Fruit fly (Drosophila melanogaster) whole organism, embryonic: ENCODE measurements around the gene Gr5a.

Experiments
- CG10321 ChIP-seq: fragments of 200-800 bp; sonication (Bioruptor generic); IDR thresholded peaks from 2 replicates; pipeline ENCODE4 v1.3.6; 2022; ENCODE audit warnings: missing biosample characterization, missing genetic modification characterization
- CG10431 ChIP-seq: fragments of 200-800 bp; sonication (Bioruptor generic); optimal IDR thresholded peaks from 3 replicates; lab custom pipeline; 2018; ENCODE audit warnings: missing biosample characterization, mild to moderate bottlenecking, missing genetic modification characterization
- CG11560 ChIP-seq: fragments of 200-800 bp; sonication (Bioruptor generic); IDR thresholded peaks from 3 replicates; pipeline ENCODE4 v1.3.6; 2022; ENCODE audit warnings: missing biosample characterization, missing genetic modification characterization
- CG12155 ChIP-seq: fragments of 200-800 bp; sonication (Bioruptor generic); optimal IDR thresholded peaks from 3 replicates; lab custom pipeline; 2016; ENCODE audit warnings: missing biosample characterization, missing genetic modification characterization
- CG12744 ChIP-seq: fragments of 200-800 bp; sonication (Bioruptor generic); optimal IDR thresholded peaks from 2 replicates; lab custom pipeline; 2016; ENCODE audit warnings: missing biosample characterization, missing genetic modification characterization
- CG12942 ChIP-seq: fragments of 200-800 bp; sonication (Bioruptor generic); optimal IDR thresholded peaks from 3 replicates; lab custom pipeline; 2016; ENCODE audit warnings: missing biosample characterization, missing genetic modification characterization
- CG14667 ChIP-seq: fragments of 200-800 bp; sonication (Bioruptor generic); IDR thresholded peaks from 2 replicates; pipeline ENCODE4 v1.3.6; 2022; ENCODE audit warnings: missing biosample characterization, missing genetic modification characterization
- CG14860 ChIP-seq: fragments of 200-800 bp; sonication (Bioruptor generic); IDR thresholded peaks from 3 replicates; pipeline ENCODE4 v1.3.6; 2022; ENCODE audit warnings: missing biosample characterization, missing genetic modification characterization; ENCODE audit not compliant: partially characterized antibody
- CG1603 ChIP-seq: fragments of 200-800 bp; sonication (Bioruptor generic); optimal IDR thresholded peaks from 2 replicates; lab custom pipeline; 2019; ENCODE audit warnings: missing biosample characterization, mild to moderate bottlenecking, missing genetic modification characterization, moderate library complexity
- CG17829 ChIP-seq: fragments of 200-800 bp; optimal IDR thresholded peaks from 2 replicates; lab custom pipeline; 2019; ENCODE audit warnings: missing biosample characterization, mild to moderate bottlenecking, missing genetic modification characterization, moderate library complexity
- CG1832 ChIP-seq: fragments of 200-800 bp; sonication (Bioruptor generic); optimal IDR thresholded peaks from 2 replicates; lab custom pipeline; 2017; ENCODE audit warnings: missing biosample characterization, mild to moderate bottlenecking, missing genetic modification characterization, inconsistent platforms
- CG2889 ChIP-seq: fragments of 200-800 bp; sonication (Bioruptor generic); IDR thresholded peaks from 3 replicates; pipeline ENCODE4 v1.3.6; 2022; ENCODE audit warnings: missing biosample characterization, missing genetic modification characterization
- CG31224 ChIP-seq: fragments of 200-800 bp; sonication (Bioruptor generic); IDR thresholded peaks from 2 replicates; pipeline ENCODE4 v1.3.6; 2022; ENCODE audit warnings: missing biosample characterization, missing genetic modification characterization
- CG32772 ChIP-seq: fragments of 200-800 bp; sonication (Bioruptor generic); IDR thresholded peaks from 2 replicates; pipeline ENCODE4 v1.3.6; 2022; ENCODE audit warnings: missing biosample characterization, missing genetic modification characterization
- CG3281 ChIP-seq: fragments of 200-800 bp; sonication (Bioruptor generic); optimal IDR thresholded peaks from 3 replicates; lab custom pipeline; 2017; ENCODE audit warnings: missing biosample characterization, mild to moderate bottlenecking, missing genetic modification characterization
- CG3847 ChIP-seq: fragments of 200-800 bp; sonication (Bioruptor generic); IDR thresholded peaks from 2 replicates; pipeline ENCODE4 v1.3.6; 2022; ENCODE audit warnings: missing biosample characterization, missing genetic modification characterization
- CG5180 ChIP-seq: fragments of 200-800 bp; sonication (Bioruptor generic); optimal IDR thresholded peaks from 3 replicates; lab custom pipeline; 2017; ENCODE audit warnings: missing biosample characterization, missing genetic modification characterization, mild to moderate bottlenecking, moderate library complexity, missing genetic modification reagents
- CG6254 ChIP-seq: fragments of 200-800 bp; sonication (Bioruptor generic); optimal IDR thresholded peaks from 3 replicates; lab custom pipeline; 2017; ENCODE audit warnings: mild to moderate bottlenecking, missing biosample characterization, missing genetic modification reagents, missing genetic modification characterization
- CG8924 ChIP-seq: fragments of 200-800 bp; optimal IDR thresholded peaks from 3 replicates; lab custom pipeline; 2019; ENCODE audit warnings: missing biosample characterization, mild to moderate bottlenecking, missing genetic modification characterization, moderate library complexity
- Gug ChIP-seq: fragments of 200-800 bp; sonication (Bioruptor generic); IDR thresholded peaks from 4 replicates; pipeline ENCODE4 v1.3.6; 2022; ENCODE audit warnings: missing biosample characterization, missing genetic modification characterization
- HmgD ChIP-seq: fragments of 200-800 bp; sonication (Bioruptor generic); optimal IDR thresholded peaks from 3 replicates; lab custom pipeline; 2016; ENCODE audit warnings: missing biosample characterization, missing genetic modification characterization
- Hr39 ChIP-seq: fragments of >200 bp; optimal IDR thresholded peaks from 2 replicates; lab custom pipeline; 2017
- MTF-1 ChIP-seq: fragments of 200-800 bp; sonication (Bioruptor generic); optimal IDR thresholded peaks from 2 replicates; lab custom pipeline; 2018; ENCODE audit warnings: missing biosample characterization, mild to moderate bottlenecking, missing genetic modification characterization, borderline replicate concordance
- Neu2 ChIP-seq: fragments of 200-800 bp; sonication (Bioruptor generic); optimal IDR thresholded peaks from 3 replicates; lab custom pipeline; 2016; ENCODE audit warnings: missing biosample characterization, missing genetic modification characterization, borderline replicate concordance
- Oaz ChIP-seq: fragments of 200-800 bp; sonication (Bioruptor generic); IDR thresholded peaks from 2 replicates; pipeline ENCODE4 v1.3.6; 2022; ENCODE audit warnings: missing biosample characterization, missing genetic modification characterization
- Opbp ChIP-seq: fragments of 200-800 bp; sonication (Bioruptor generic); IDR thresholded peaks from 3 replicates; pipeline ENCODE4 v1.3.6; 2022; ENCODE audit warnings: missing biosample characterization, missing genetic modification characterization; ENCODE audit not compliant: partially characterized antibody
- Optix ChIP-seq: fragments of 200-800 bp; sonication (Bioruptor generic); IDR thresholded peaks from 3 replicates; pipeline ENCODE4 v1.3.6; 2022; ENCODE audit warnings: missing biosample characterization, missing genetic modification characterization
- Sox100B ChIP-seq: fragments of 200-800 bp; sonication (Bioruptor generic); optimal IDR thresholded peaks from 3 replicates; lab custom pipeline; 2018; ENCODE audit warnings: missing biosample characterization, mild to moderate bottlenecking, missing genetic modification characterization
- Trl ChIP-seq, 3 experiments: fragments of >200 bp in 2 of 3; fragments of 200-800 bp in 1 of 3; sonication (Bioruptor generic) in 1 of 3; optimal IDR thresholded peaks; 2 replicates in 1 of 3; 3 replicates in 2 of 3; lab custom pipeline; 2016 to 2017; ENCODE audit warnings: missing biosample characterization in 1 of 3, missing genetic modification characterization in 1 of 3
- ara ChIP-seq: fragments of 200-800 bp; sonication (Bioruptor generic); IDR thresholded peaks from 2 replicates; pipeline ENCODE4 v1.3.6; 2022; ENCODE audit warnings: missing biosample characterization, missing genetic modification characterization
- cas ChIP-seq: fragments of 200-800 bp; sonication (Bioruptor generic); IDR thresholded peaks from 2 replicates; pipeline ENCODE4 v1.3.6; 2022; ENCODE audit warnings: missing biosample characterization, missing genetic modification characterization
- chn ChIP-seq: fragments of 200-800 bp; sonication (Bioruptor generic); optimal IDR thresholded peaks from 2 replicates; lab custom pipeline; 2016; ENCODE audit warnings: missing biosample characterization, missing genetic modification characterization
- crc ChIP-seq: fragments of 200-800 bp; sonication (Bioruptor generic); optimal IDR thresholded peaks from 2 replicates; lab custom pipeline; 2016; ENCODE audit warnings: missing biosample characterization, missing genetic modification characterization
- dimm ChIP-seq: fragments of 200-800 bp; sonication (Bioruptor generic); IDR thresholded peaks from 2 replicates; pipeline ENCODE4 v1.3.6; 2022; ENCODE audit warnings: missing biosample characterization, missing genetic modification characterization
- fd102C ChIP-seq: fragments of 200-800 bp; sonication (Bioruptor generic); optimal IDR thresholded peaks from 2 replicates; lab custom pipeline; 2018; ENCODE audit warnings: missing biosample characterization, mild to moderate bottlenecking, missing genetic modification characterization, moderate library complexity
- gce ChIP-seq: fragments of 200-800 bp; sonication (Bioruptor generic); IDR thresholded peaks from 3 replicates; pipeline ENCODE4 v1.3.6; 2022; ENCODE audit warnings: missing biosample characterization, missing genetic modification characterization
- grau ChIP-seq: fragments of 200-800 bp; optimal IDR thresholded peaks from 3 replicates; lab custom pipeline; 2019; ENCODE audit warnings: missing biosample characterization, mild to moderate bottlenecking, missing genetic modification characterization, moderate library complexity
- her ChIP-seq: fragments of 200-800 bp; sonication (Bioruptor generic); optimal IDR thresholded peaks from 2 replicates; lab custom pipeline; 2016; ENCODE audit warnings: missing biosample characterization, missing genetic modification characterization
- inv ChIP-seq: fragments of 200-800 bp; sonication (Bioruptor generic); IDR thresholded peaks from 2 replicates; pipeline ENCODE4 v1.3.6; 2022; ENCODE audit warnings: missing biosample characterization, missing genetic modification characterization; ENCODE audit not compliant: partially characterized antibody
- knrl ChIP-seq: fragments of 200-800 bp; sonication (Bioruptor generic); IDR thresholded peaks from 3 replicates; pipeline ENCODE4 v1.3.6; 2022; ENCODE audit warnings: missing biosample characterization, missing genetic modification characterization; ENCODE audit not compliant: partially characterized antibody
- mam ChIP-seq: fragments of 200-800 bp; sonication (Bioruptor generic); optimal IDR thresholded peaks from 3 replicates; lab custom pipeline; 2016; ENCODE audit warnings: missing biosample characterization, missing genetic modification characterization
- mirr ChIP-seq: fragments of 200-800 bp; sonication (Bioruptor generic); optimal IDR thresholded peaks from 3 replicates; lab custom pipeline; 2018; ENCODE audit warnings: missing biosample characterization, mild to moderate bottlenecking, missing genetic modification characterization
- nerfin-2 ChIP-seq: fragments of 200-800 bp; sonication (Bioruptor generic); IDR thresholded peaks from 2 replicates; pipeline ENCODE4 v1.3.6; 2022; ENCODE audit warnings: missing biosample characterization, missing genetic modification characterization; ENCODE audit not compliant: partially characterized antibody
- odd ChIP-seq: fragments of 200-800 bp; sonication (Bioruptor generic); optimal IDR thresholded peaks from 2 replicates; lab custom pipeline; 2017; ENCODE audit warnings: missing biosample characterization, mild to moderate bottlenecking, missing genetic modification characterization
- otp ChIP-seq: fragments of 200-800 bp; sonication (Bioruptor generic); IDR thresholded peaks from 3 replicates; pipeline ENCODE4, ENCODE4 v1.3.6; 2022; ENCODE audit warnings: missing biosample characterization, missing genetic modification characterization
- pfk ChIP-seq: fragments of 200-800 bp; sonication (Bioruptor generic); optimal IDR thresholded peaks from 2 replicates; lab custom pipeline; 2018; ENCODE audit warnings: missing biosample characterization, mild to moderate bottlenecking, missing genetic modification characterization, moderate library complexity
- so ChIP-seq: fragments of 200-800 bp; sonication (Bioruptor generic); IDR thresholded peaks from 3 replicates; pipeline ENCODE4 v1.3.6; 2022; ENCODE audit warnings: missing biosample characterization, missing genetic modification characterization
- ssp ChIP-seq: fragments of 200-800 bp; sonication (Bioruptor generic); IDR thresholded peaks from 2 replicates; pipeline ENCODE4 v1.3.6; 2022; ENCODE audit warnings: missing biosample characterization, missing genetic modification characterization
- unc-4 ChIP-seq: fragments of 200-800 bp; sonication (Bioruptor generic); IDR thresholded peaks from 2 replicates; pipeline ENCODE4 v1.3.6; 2022; ENCODE audit warnings: missing biosample characterization, missing genetic modification characterization; ENCODE audit not compliant: partially characterized antibody
- zen2 ChIP-seq: fragments of 200-800 bp; sonication (Bioruptor generic); IDR thresholded peaks from 3 replicates; pipeline ENCODE4 v1.3.6; 2022; ENCODE audit warnings: missing biosample characterization, missing genetic modification characterization; ENCODE audit not compliant: partially characterized antibody
- zf30C ChIP-seq: fragments of 200-800 bp; sonication (Bioruptor generic); optimal IDR thresholded peaks from 3 replicates; lab custom pipeline; 2018; ENCODE audit warnings: missing biosample characterization, mild to moderate bottlenecking, missing genetic modification characterization

Gene Gr5a

dm6 chrX:5665902-5666301 lies 14.5 kb upstream of the Gr5a start, which contains the start of the genes Sirt4 and CG4119 (continued):
- TF ChIP-seq crc (GFP tag; lab: Kevin White, UChicago) (no peak), so (GFP tag; lab: Robert Waterston, UW) (no peak), nerfin-2 (GFP tag; lab: Robert Waterston, UW) (peak; percentile 96), cas (GFP tag; lab: Robert Waterston, UW) (no peak), CG1832 (no peak), ssp (GFP tag; lab: Robert Waterston, UW) (no peak), CG5180 (GFP tag; lab: Kevin White, UChicago) (no peak), pfk (GFP tag; lab: Kevin White, UChicago) (no peak), inv (GFP tag; lab: Robert Waterston, UW) (peak; percentile 94), CG10431 (GFP tag; lab: Kevin White, UChicago) (no peak), CG3281 (peak; percentile 9), CG10321 (no peak), CG6254 (GFP tag; lab: Kevin White, UChicago) (no peak), CG12942 (no peak), CG32772 (GFP tag; lab: Robert Waterston, UW) (no peak), dimm (no peak), mirr (GFP tag; lab: Kevin White, UChicago) (peak; percentile 19), HmgD (GFP tag; lab: Kevin White, UChicago) (peak; percentile 51), unc-4 (GFP tag; lab: Robert Waterston, UW) (peak; percentile 92), Hr39 (lab: Kevin White, UChicago) (no peak), mam (GFP tag; lab: Kevin White, UChicago) (peak; percentile 56), Gug (GFP tag; lab: Robert Waterston, UW) (peak; percentile 37; the same call in 1 of the 4 replicates), CG11560 (tag; lab: Robert Waterston, UW) (peak; percentile 66; the same call in 2 of the 3 replicates), CG14667 (GFP tag; lab: Robert Waterston, UW) (no peak), odd (GFP tag; lab: Kevin White, UChicago) (no peak), Neu2 (no peak), CG17829 (tag; lab: Kevin White, UChicago) (peak; percentile 61), MTF-1 (GFP tag; lab: Kevin White, UChicago) (no peak), Sox100B (no peak), CG14860 (peak; percentile 94), her (GFP tag; lab: Kevin White, UChicago) (peak; percentile 41), knrl (GFP tag; lab: Robert Waterston, UW) (peak; percentile 95), Optix (GFP tag; lab: Robert Waterston, UW) (no peak), zen2 (GFP tag; lab: Robert Waterston, UW) (peak; percentile 95), gce (GFP tag; lab: Robert Waterston, UW) (no peak), Opbp (GFP tag; lab: Robert Waterston, UW) (peak; percentile 97), CG3847 (peak; percentile 48), ara (GFP tag; lab: Robert Waterston, UW) (0 out of 2 replicates have a peak, but pooled peaks have one; percentile 5), CG12155 (GFP tag; lab: Kevin White, UChicago) (no peak), fd102C (GFP tag; lab: Kevin White, UChicago) (no peak), zf30C (GFP tag; lab: Kevin White, UChicago) (no peak), Oaz (GFP tag; lab: Robert Waterston, UW) (no peak), Trl (optimal IDR thresholded peaks at IDR 0.05; lab: Kevin White, UChicago) (no peak), Trl (GFP tag; optimal IDR thresholded peaks at IDR 0.05; lab: Kevin White, UChicago) (no peak), chn (no peak), CG8924 (tag; lab: Kevin White, UChicago) (peak; percentile 45), CG2889 (GFP tag; lab: Robert Waterston, UW) (no peak), grau (tag; lab: Kevin White, UChicago) (peak; percentile 43), otp (no peak), CG1603 (peak; percentile 69), CG31224 (GFP tag; lab: Robert Waterston, UW) (no peak), CG12744 (GFP tag; lab: Kevin White, UChicago) (no peak)
